Worm (Caenorhabditis elegans): ENCODE data around the gene bcmo-2.

bcmo-2 gene

ce11 chrII:3910737-3911136 lies at the start of gene bcmo-2:
Gene bcmo-2, minus strand, starts transcription at chrII:3910837.
- TF ChIP-seq mdl-1 (tag; optimal IDR thresholded peaks at IDR 0.05) (no peak), C04F5.9 (tag; optimal IDR thresholded peaks at IDR 0.05) (no peak), C16A3.4 (tag; optimal IDR thresholded peaks at IDR 0.05) (no peak), efl-1 (optimal IDR thresholded peaks at IDR 0.05) (no peak), efl-1 (GFP tag; optimal IDR thresholded peaks at IDR 0.05 in 1 of 2) (peak in 1 of 2 experiments; percentile 69), tbx-2 (tag; optimal IDR thresholded peaks at IDR 0.05) (no peak), isw-1 (GFP tag; IDR thresholded peaks at IDR 0.05) (no peak)

ce11 chrII:3960276-3960675 lies 49.6 kb upstream of the bcmo-2 start:
- TF ChIP-seq dsc-1 (tag; optimal IDR thresholded peaks at IDR 0.05) = no peak
- TF ChIP-seq lsy-2 (tag; optimal IDR thresholded peaks at IDR 0.05) = peak in 1 of 2 experiments; percentile 52
- TF ChIP-seq aha-1 (tag; optimal IDR thresholded peaks at IDR 0.05) = no peak
- TF ChIP-seq snu-23 (GFP tag; optimal IDR thresholded peaks at IDR 0.05) = peak; percentile 7
- peak; percentile 26 for TF ChIP-seq nhr-71 (tag; optimal IDR thresholded peaks at IDR 0.05)
- no peak for TF ChIP-seq mef-2 (tag; optimal IDR thresholded peaks at IDR 0.05)
- peak; percentile 80 for TF ChIP-seq lin-14 (GFP tag; optimal IDR thresholded peaks at IDR 0.05)
- TF ChIP-seq nhr-47 (tag; optimal IDR thresholded peaks at IDR 0.05) = no peak
- TF ChIP-seq efl-1 (optimal IDR thresholded peaks at IDR 0.05) = peak; percentile 24 to 31
- no peak for TF ChIP-seq efl-1 (GFP tag; optimal IDR thresholded peaks at IDR 0.05 in 1 of 2)
- peak; percentile 1 for TF ChIP-seq tbx-2 (tag; optimal IDR thresholded peaks at IDR 0.05)
- no peak for TF ChIP-seq nhr-77 (tag; optimal IDR thresholded peaks at IDR 0.05)
- no peak for TF ChIP-seq egl-27 (tag; optimal IDR thresholded peaks at IDR 0.05)
- no peak for TF ChIP-seq rnt-1 (tag; optimal IDR thresholded peaks at IDR 0.05)
- TF ChIP-seq sptf-1 (tag; optimal IDR thresholded peaks at IDR 0.05) = no peak
- TF ChIP-seq lir-3 (tag; optimal IDR thresholded peaks at IDR 0.05; ENCODE audit: poor library complexity) = no peak
- no peak for TF ChIP-seq vab-15 (tag; optimal IDR thresholded peaks at IDR 0.05)
- TF ChIP-seq ceh-82 (tag; optimal IDR thresholded peaks at IDR 0.05) = peak in 1 of 3 experiments; percentile 24
- no peak for TF ChIP-seq sup-37 (GFP tag; optimal IDR thresholded peaks at IDR 0.05)
- TF ChIP-seq efl-3 (GFP tag; optimal IDR thresholded peaks at IDR 0.05) = no peak
- TF ChIP-seq elt-2 (tag; optimal IDR thresholded peaks at IDR 0.05) = no peak
- TF ChIP-seq ztf-11 (tag; optimal IDR thresholded peaks at IDR 0.05) = no peak
- no peak for TF ChIP-seq nhr-90 (tag; optimal IDR thresholded peaks at IDR 0.05; ENCODE audit: poor library complexity)
- no peak for TF ChIP-seq fkh-8 (tag; optimal IDR thresholded peaks at IDR 0.05)
- TF ChIP-seq blmp-1 (tag; optimal IDR thresholded peaks at IDR 0.05) = no peak
- no peak for TF ChIP-seq fos-1 (tag; optimal IDR thresholded peaks at IDR 0.05)
- TF ChIP-seq swsn-7 (tag; optimal IDR thresholded peaks at IDR 0.05) = peak; percentile 9
- peak; percentile 74 for TF ChIP-seq zag-1 (tag; optimal IDR thresholded peaks at IDR 0.05)
- no peak for TF ChIP-seq ceh-63 (GFP tag; optimal IDR thresholded peaks at IDR 0.05)
- no peak for TF ChIP-seq fkh-4 (tag; optimal IDR thresholded peaks at IDR 0.05; ENCODE audit: borderline replicate concordance)
- peak; percentile 53 for TF ChIP-seq fkh-10 (GFP tag; optimal IDR thresholded peaks at IDR 0.05)
- no peak for TF ChIP-seq nhr-85 (tag)
- no peak for TF ChIP-seq pqm-1 (tag; optimal IDR thresholded peaks at IDR 0.05)
- TF ChIP-seq nhr-19 (GFP tag; conservative IDR thresholded peaks at IDR 0.05) = no peak

DNA sequence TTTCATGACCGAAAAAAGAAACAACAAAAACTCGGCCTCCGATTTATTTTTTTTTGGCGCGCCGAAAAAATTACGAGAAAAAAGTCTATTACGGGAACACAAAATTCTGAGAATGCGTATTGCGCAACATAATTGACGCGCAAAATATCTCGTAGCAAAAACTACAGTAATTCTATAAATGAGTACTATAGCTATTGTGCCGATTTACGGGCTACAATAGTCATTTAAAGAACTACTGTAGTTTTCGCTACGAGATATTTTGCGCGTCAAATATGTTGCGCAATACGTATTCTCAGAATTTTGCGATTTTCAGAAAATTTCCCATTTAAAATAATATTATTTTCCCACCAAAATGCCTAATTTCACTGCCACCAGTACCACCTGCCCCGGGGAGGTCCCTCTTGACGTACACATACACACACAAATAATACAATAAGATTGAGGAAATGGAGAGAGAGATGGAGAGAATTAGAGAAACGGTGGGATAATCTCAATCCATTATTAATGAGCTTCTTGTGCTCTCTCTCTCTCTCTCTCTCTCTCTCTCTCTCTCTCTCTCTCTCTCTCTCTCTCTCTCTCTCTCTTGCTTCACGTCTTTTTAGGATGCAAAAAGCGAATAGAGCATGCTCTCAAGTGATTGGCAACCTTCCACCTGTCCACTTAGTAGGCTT lies 48.9 kb upstream of the bcmo-2 start:
- TF ChIP-seq lin-39 (tag; optimal IDR thresholded peaks at IDR 0.05) = no peak
- TF ChIP-seq unc-86 (tag; optimal IDR thresholded peaks at IDR 0.05) = peak; percentile 35
- TF ChIP-seq elt-2 (tag; optimal IDR thresholded peaks at IDR 0.05) = no peak
- TF ChIP-seq lin-14 (GFP tag; optimal IDR thresholded peaks at IDR 0.05) = peak; percentile 60
